Fruit fly (Drosophila melanogaster) whole organism, embryonic: ENCODE results near the gene CG14982.

ENCODE experiments used
- ATbp ChIP-seq: fragments of 200-800 bp; sonication (Bioruptor generic); optimal IDR thresholded peaks from 2 replicates; lab custom pipeline; 2017; ENCODE audit warnings: missing biosample characterization, mild to moderate bottlenecking, missing genetic modification characterization, missing genetic modification reagents
- Abd-B ChIP-seq: fragments of 200-800 bp; sonication (Bioruptor generic); optimal IDR thresholded peaks from 2 replicates; lab custom pipeline; 2018; ENCODE audit warnings: missing biosample characterization, mild to moderate bottlenecking, missing genetic modification characterization, moderate library complexity
- Blimp-1 ChIP-seq: fragments of 200-800 bp; sonication (Bioruptor generic); optimal IDR thresholded peaks from 3 replicates; lab custom pipeline; 2018; ENCODE audit warnings: missing biosample characterization, missing genetic modification characterization, mild to moderate bottlenecking, moderate library complexity, missing genetic modification reagents
- CG10321 ChIP-seq: fragments of 200-800 bp; sonication (Bioruptor generic); IDR thresholded peaks from 2 replicates; pipeline ENCODE4 v1.3.6; 2022; ENCODE audit warnings: missing biosample characterization, missing genetic modification characterization
- CG10366 ChIP-seq: fragments of 200-800 bp; sonication (Bioruptor generic); IDR thresholded peaks from 2 replicates; pipeline ENCODE4 v1.3.6; 2022; ENCODE audit warnings: missing biosample characterization, missing genetic modification characterization
- CG10565 ChIP-seq: fragments of 200-800 bp; sonication (Bioruptor generic); optimal IDR thresholded peaks from 3 replicates; lab custom pipeline; 2016; ENCODE audit warnings: missing biosample characterization, mild to moderate bottlenecking, missing genetic modification characterization
- CG12391 ChIP-seq: fragments of 200-800 bp; sonication (Bioruptor generic); optimal IDR thresholded peaks from 3 replicates; lab custom pipeline; 2018; ENCODE audit warnings: missing biosample characterization, mild to moderate bottlenecking, missing genetic modification characterization, moderate library complexity
- CG14667 ChIP-seq: fragments of 200-800 bp; sonication (Bioruptor generic); IDR thresholded peaks from 2 replicates; pipeline ENCODE4 v1.3.6; 2022; ENCODE audit warnings: missing biosample characterization, missing genetic modification characterization
- CG17359 ChIP-seq: fragments of 200-800 bp; sonication (Bioruptor generic); optimal IDR thresholded peaks from 3 replicates; lab custom pipeline; 2018; ENCODE audit warnings: missing biosample characterization, mild to moderate bottlenecking, missing genetic modification characterization, moderate library complexity
- CG2678 ChIP-seq: fragments of 200-800 bp; sonication (Bioruptor generic); optimal IDR thresholded peaks from 3 replicates; lab custom pipeline; 2019; ENCODE audit warnings: missing biosample characterization, mild to moderate bottlenecking, missing genetic modification characterization, moderate library complexity
- CG2875 ChIP-seq: fragments of 200-800 bp; sonication (Bioruptor generic); optimal IDR thresholded peaks from 2 replicates; lab custom pipeline; 2017; ENCODE audit warnings: missing biosample characterization, mild to moderate bottlenecking, missing genetic modification characterization, missing genetic modification reagents
- CG30431 ChIP-seq: fragments of 200-800 bp; sonication (Bioruptor generic); optimal IDR thresholded peaks from 2 replicates; lab custom pipeline; 2017; ENCODE audit warnings: missing biosample characterization, missing genetic modification characterization
- CG4360 ChIP-seq: fragments of 200-800 bp; sonication (Bioruptor generic); IDR thresholded peaks from 2 replicates; pipeline ENCODE4 v1.3.6; 2022; ENCODE audit warnings: missing biosample characterization, missing genetic modification characterization
- CG5245 ChIP-seq: fragments of 200-800 bp; sonication (Bioruptor generic); optimal IDR thresholded peaks from 3 replicates; lab custom pipeline; 2016; ENCODE audit warnings: missing biosample characterization, missing genetic modification characterization
- CG6654 ChIP-seq: fragments of 200-800 bp; sonication (Bioruptor generic); optimal IDR thresholded peaks from 2 replicates; lab custom pipeline; 2017; ENCODE audit warnings: missing biosample characterization, mild to moderate bottlenecking, missing genetic modification characterization
- CG6813 ChIP-seq: fragments of 200-800 bp; sonication (Bioruptor generic); optimal IDR thresholded peaks from 2 replicates; lab custom pipeline; 2017; ENCODE audit warnings: missing biosample characterization, missing genetic modification characterization, mild to moderate bottlenecking, moderate library complexity, missing genetic modification reagents
- CkIIα-i1 ChIP-seq: fragments of 200-800 bp; sonication (Bioruptor generic); IDR thresholded peaks from 2 replicates; pipeline ENCODE4 v1.3.6; 2022; ENCODE audit warnings: missing biosample characterization, missing genetic modification characterization
- Doc3 ChIP-seq: fragments of 200-800 bp; sonication (Bioruptor generic); IDR thresholded peaks from 3 replicates; pipeline ENCODE4 v1.3.6; 2022; ENCODE audit warnings: missing biosample characterization, missing genetic modification characterization; ENCODE audit not compliant: partially characterized antibody
- Gsc ChIP-seq: fragments of 200-800 bp; sonication (Bioruptor generic); IDR thresholded peaks from 2 replicates; pipeline ENCODE4 v1.3.6; 2022; ENCODE audit warnings: missing biosample characterization, missing genetic modification characterization
- HLHmδ ChIP-seq: fragments of 200-800 bp; sonication (Bioruptor generic); optimal IDR thresholded peaks from 2 replicates; lab custom pipeline; 2018; ENCODE audit warnings: missing biosample characterization, mild to moderate bottlenecking, missing genetic modification characterization, moderate library complexity
- Hand ChIP-seq: fragments of 200-800 bp; sonication (Bioruptor generic); optimal IDR thresholded peaks from 2 replicates; lab custom pipeline; 2017; ENCODE audit warnings: mild to moderate bottlenecking, missing biosample characterization, missing genetic modification reagents, missing genetic modification characterization
- Hr78 ChIP-seq, 2 experiments: fragments of 200-800 bp in 1 of 2; fragments of >200 bp in 1 of 2; sonication (Bioruptor generic) in 1 of 2; optimal IDR thresholded peaks; 2 replicates each; lab custom pipeline; 2017 to 2019; ENCODE audit warnings: missing biosample characterization in 2 of 2, missing genetic modification characterization in 2 of 2, mild to moderate bottlenecking in 1 of 2, moderate library complexity in 1 of 2
- Jarid2 ChIP-seq: fragments of 200-800 bp; sonication (Bioruptor generic); optimal IDR thresholded peaks from 3 replicates; lab custom pipeline; 2017; ENCODE audit warnings: mild to moderate bottlenecking, missing biosample characterization, missing genetic modification reagents, missing genetic modification characterization
- MBD-R2 ChIP-seq: fragments of 200-800 bp; sonication (Bioruptor generic); IDR thresholded peaks from 2 replicates; pipeline ENCODE4 v1.3.6; 2022; ENCODE audit warnings: missing biosample characterization, missing genetic modification characterization
- Myb ChIP-seq: fragments of 200-800 bp; sonication (Bioruptor generic); optimal IDR thresholded peaks from 2 replicates; lab custom pipeline; 2016; ENCODE audit warnings: missing biosample characterization, missing genetic modification characterization
- NfI ChIP-seq: fragments of 200-800 bp; sonication (Bioruptor generic); optimal IDR thresholded peaks from 3 replicates; lab custom pipeline; 2018; ENCODE audit warnings: missing biosample characterization, mild to moderate bottlenecking, missing genetic modification characterization, moderate library complexity
- Oli ChIP-seq: fragments of 200-800 bp; sonication (Bioruptor generic); optimal IDR thresholded peaks from 2 replicates; lab custom pipeline; 2018; ENCODE audit warnings: missing biosample characterization, mild to moderate bottlenecking, missing genetic modification characterization, moderate library complexity
- Opbp ChIP-seq: fragments of 200-800 bp; sonication (Bioruptor generic); IDR thresholded peaks from 3 replicates; pipeline ENCODE4 v1.3.6; 2022; ENCODE audit warnings: missing biosample characterization, missing genetic modification characterization; ENCODE audit not compliant: partially characterized antibody
- Sry-δ ChIP-seq: fragments of 200-800 bp; sonication (Bioruptor generic); optimal IDR thresholded peaks from 2 replicates; lab custom pipeline; 2016; ENCODE audit warnings: missing biosample characterization, missing genetic modification characterization
- TFAM ChIP-seq: fragments of 200-800 bp; sonication (Bioruptor generic); optimal IDR thresholded peaks from 2 replicates; lab custom pipeline; 2017; ENCODE audit warnings: missing biosample characterization, missing genetic modification characterization, inconsistent platforms
- ase ChIP-seq: fragments of 200-800 bp; sonication (Bioruptor generic); IDR thresholded peaks from 3 replicates; pipeline ENCODE4 v1.3.6; 2022; ENCODE audit warnings: missing biosample characterization, missing genetic modification characterization
- bab2 ChIP-seq: fragments of 200-800 bp; sonication (Bioruptor generic); optimal IDR thresholded peaks from 2 replicates; lab custom pipeline; 2016; ENCODE audit warnings: missing biosample characterization, missing genetic modification characterization
- cad ChIP-seq: fragments of >200 bp; optimal IDR thresholded peaks from 2 replicates; lab custom pipeline; 2017; ENCODE audit warnings: missing biosample characterization, missing genetic modification characterization
- chm ChIP-seq: fragments of 200-800 bp; sonication (Bioruptor generic); IDR thresholded peaks from 2 replicates; pipeline ENCODE4 v1.3.6; 2022; ENCODE audit warnings: missing biosample characterization, missing genetic modification characterization
- crp ChIP-seq, 2 experiments: fragments of 200-800 bp; sonication (Bioruptor generic); optimal IDR thresholded peaks; 2 replicates in 1 of 2; 3 replicates in 1 of 2; lab custom pipeline; 2017; ENCODE audit warnings: missing biosample characterization in 2 of 2, missing genetic modification characterization in 2 of 2, mild to moderate bottlenecking in 1 of 2, moderate library complexity in 1 of 2
- da ChIP-seq: fragments of 200-800 bp; sonication (Bioruptor generic); optimal IDR thresholded peaks from 2 replicates; lab custom pipeline; 2016; ENCODE audit warnings: missing biosample characterization, missing genetic modification characterization
- dan ChIP-seq: fragments of 200-800 bp; sonication (Bioruptor generic); IDR thresholded peaks from 2 replicates; pipeline ENCODE4 v1.3.6; 2022; ENCODE audit warnings: missing biosample characterization, missing genetic modification characterization
- dm ChIP-seq: fragments of 200-800 bp; sonication (Bioruptor generic); optimal IDR thresholded peaks from 3 replicates; lab custom pipeline; 2016; ENCODE audit warnings: missing biosample characterization, missing genetic modification characterization
- ems ChIP-seq: fragments of 200-800 bp; sonication (Bioruptor generic); optimal IDR thresholded peaks from 3 replicates; lab custom pipeline; 2016; ENCODE audit warnings: missing biosample characterization, missing genetic modification characterization
- fu2 ChIP-seq: fragments of 200-800 bp; sonication (Bioruptor generic); optimal IDR thresholded peaks from 2 replicates; lab custom pipeline; 2016; ENCODE audit warnings: missing biosample characterization, missing genetic modification characterization
- hth ChIP-seq: fragments of >200 bp; optimal IDR thresholded peaks from 2 replicates; lab custom pipeline; 2017; ENCODE audit warnings: inconsistent platforms
- jigr1 ChIP-seq: fragments of 200-800 bp; sonication (Bioruptor generic); IDR thresholded peaks from 3 replicates; pipeline ENCODE4 v1.3.6; 2022; ENCODE audit warnings: missing biosample characterization, missing genetic modification characterization
- mirr ChIP-seq: fragments of 200-800 bp; sonication (Bioruptor generic); optimal IDR thresholded peaks from 3 replicates; lab custom pipeline; 2018; ENCODE audit warnings: missing biosample characterization, mild to moderate bottlenecking, missing genetic modification characterization
- pfk ChIP-seq: fragments of 200-800 bp; sonication (Bioruptor generic); optimal IDR thresholded peaks from 2 replicates; lab custom pipeline; 2018; ENCODE audit warnings: missing biosample characterization, mild to moderate bottlenecking, missing genetic modification characterization, moderate library complexity
- pnt ChIP-seq: fragments of 200-800 bp; sonication (Bioruptor generic); optimal IDR thresholded peaks from 3 replicates; lab custom pipeline; 2016; ENCODE audit warnings: missing biosample characterization, missing genetic modification characterization
- ro ChIP-seq: fragments of 200-800 bp; sonication (Bioruptor generic); IDR thresholded peaks from 2 replicates; pipeline ENCODE4 v1.3.6; 2022; ENCODE audit warnings: missing biosample characterization, missing genetic modification characterization
- sna ChIP-seq: fragments of 200-800 bp; sonication (Bioruptor generic); IDR thresholded peaks from 2 replicates; pipeline ENCODE4 v1.3.6; 2022; ENCODE audit warnings: missing biosample characterization, missing genetic modification characterization; ENCODE audit not compliant: partially characterized antibody
- vvl ChIP-seq: fragments of 200-800 bp; sonication (Bioruptor generic); IDR thresholded peaks from 2 replicates; pipeline ENCODE4 v1.3.6; 2022; ENCODE audit warnings: missing biosample characterization, missing genetic modification characterization
- zen ChIP-seq: fragments of 200-800 bp; sonication (Bioruptor generic); optimal IDR thresholded peaks from 3 replicates; lab custom pipeline; 2018; ENCODE audit warnings: missing biosample characterization, mild to moderate bottlenecking, missing genetic modification characterization, moderate library complexity

Gene CG14982

dm6 chr3L:3928205-3928942 is 14.1 kb upstream of the CG14982 start (continued):
- TF ChIP-seq NfI (GFP tag; lab: Kevin White, UChicago) (peak; percentile 92), CG30431 (GFP tag; lab: Kevin White, UChicago) (peak; percentile 62), ro (GFP tag; lab: Robert Waterston, UW) (peak; percentile 40), ATbp (GFP tag; lab: Kevin White, UChicago) (peak; percentile 76), sna (GFP tag; lab: Robert Waterston, UW) (no peak), Jarid2 (GFP tag; lab: Kevin White, UChicago) (peak; percentile 64), cad (GFP tag; lab: Kevin White, UChicago) (no peak), dan (GFP tag; lab: Robert Waterston, UW) (no peak), CG6813 (GFP tag; lab: Kevin White, UChicago) (peak; percentile 77), CG14667 (peak; percentile 73), CG10321 (GFP tag; lab: Robert Waterston, UW) (peak; percentile 47; the same call in 1 of the 2 replicates), CG10565 (GFP tag; lab: Kevin White, UChicago) (no peak), CG12391 (tag; lab: Kevin White, UChicago) (peak; percentile 86), dm (GFP tag; lab: Kevin White, UChicago) (peak; percentile 63), ems (GFP tag; lab: Kevin White, UChicago) (peak; percentile 73), CG2678 (peak; percentile 94), zen (tag; lab: Kevin White, UChicago) (no peak), CG4360 (GFP tag; lab: Robert Waterston, UW) (no peak), CkIIα-i1 (GFP tag; lab: Robert Waterston, UW) (peak; percentile 79), da (GFP tag; lab: Kevin White, UChicago) (peak; percentile 60), HLHmδ (GFP tag; lab: Kevin White, UChicago) (no peak), chm (GFP tag; lab: Robert Waterston, UW) (peak; percentile 81), jigr1 (GFP tag; lab: Robert Waterston, UW) (0 out of 3 replicates have a peak, but pooled peaks have one; percentile 23), MBD-R2 (GFP tag; lab: Robert Waterston, UW) (peak; percentile 83; the same call in 1 of the 2 replicates), pfk (GFP tag; lab: Kevin White, UChicago) (no peak), Gsc (GFP tag; lab: Robert Waterston, UW) (peak; percentile 47; the same call in 1 of the 2 replicates), Doc3 (GFP tag; lab: Robert Waterston, UW) (no peak), vvl (GFP tag; lab: Robert Waterston, UW) (peak; percentile 91), CG17359 (tag; lab: Kevin White, UChicago) (peak; percentile 84), CG6654 (peak; percentile 49), fu2 (GFP tag; lab: Kevin White, UChicago) (peak; percentile 90), Oli (tag; lab: Kevin White, UChicago) (peak; percentile 87), mirr (GFP tag; lab: Kevin White, UChicago) (peak; percentile 93), Hr78 (GFP tag; optimal IDR thresholded peaks at IDR 0.05; lab: Kevin White, UChicago) (no peak), hth (no peak), Blimp-1 (GFP tag; lab: Kevin White, UChicago) (no peak), CG5245 (GFP tag; lab: Kevin White, UChicago) (peak; percentile 39), TFAM (GFP tag; lab: Kevin White, UChicago) (no peak), CG10366 (GFP tag; lab: Robert Waterston, UW) (peak; percentile 90), Myb (GFP tag; lab: Kevin White, UChicago) (peak; percentile 73), Opbp (GFP tag; lab: Robert Waterston, UW) (no peak), ase (peak; percentile 76; the same call in 1 of the 3 replicates), pnt (peak; percentile 60), Hand (GFP tag; lab: Kevin White, UChicago) (peak; percentile 89), CG2875 (GFP tag; lab: Kevin White, UChicago) (peak; percentile 25), bab2 (GFP tag; lab: Kevin White, UChicago) (peak; percentile 89), crp (GFP tag; optimal IDR thresholded peaks at IDR 0.05; lab: Kevin White, UChicago) (peak in 1 of 2 experiments; percentile 37), Sry-δ (GFP tag; lab: Kevin White, UChicago) (peak; percentile 43), Abd-B (GFP tag; lab: Kevin White, UChicago) (peak; percentile 68)
